Worm (Caenorhabditis elegans): ENCODE results near the gene K06H6.4.

The K06H6.4 gene

DNA sequence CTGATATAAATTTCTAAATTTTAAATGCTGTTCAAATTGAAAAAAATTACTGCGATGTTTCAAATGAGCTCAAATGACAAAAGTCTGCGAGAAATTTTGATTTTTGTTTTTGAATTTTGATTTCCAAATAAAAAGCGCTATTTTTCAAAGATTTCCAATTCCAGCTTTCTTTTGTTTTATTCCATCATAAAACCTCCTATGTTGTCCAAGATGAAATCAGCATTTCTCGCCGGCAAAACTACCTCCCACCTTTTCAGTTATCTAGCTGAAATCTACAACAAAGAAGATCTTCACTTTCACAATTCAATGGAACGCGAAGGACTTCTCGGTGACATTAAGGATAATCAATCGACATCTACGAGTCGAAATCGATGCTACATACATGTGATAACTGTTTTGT is at the start of gene K06H6.4:
TSS of gene K06H6.4 (plus strand) at position 301 of the 400 bp plus-strand sequence.
- TF ChIP-seq Y22D7AL.16 (tag; optimal IDR thresholded peaks at IDR 0.05): no peak
- no peak for TF ChIP-seq nhr-232 (tag; optimal IDR thresholded peaks at IDR 0.05)
- TF ChIP-seq zip-5 (tag; optimal IDR thresholded peaks at IDR 0.05): no peak

ce11 chrV:532046-532445 is 47.0 kb upstream of the K06H6.4 start, which contains the start of gene nhr-58:
Gene nhr-58, plus strand, starts transcription at chrV:532259.
- TF ChIP-seq ceh-31 (tag; optimal IDR thresholded peaks at IDR 0.05) (peak; percentile 38), nfya-1 (tag; optimal IDR thresholded peaks at IDR 0.05) (peak; percentile 34), nhr-11 (tag; optimal IDR thresholded peaks at IDR 0.05) (no peak), elt-2 (tag; optimal IDR thresholded peaks at IDR 0.05) (peak; percentile 72), unc-55 (GFP tag; optimal IDR thresholded peaks at IDR 0.05) (peak; percentile 67), tbx-2 (tag; optimal IDR thresholded peaks at IDR 0.05) (peak; percentile 38), pax-1 (tag; optimal IDR thresholded peaks at IDR 0.05) (peak; percentile 21), hlh-13 (GFP tag; optimal IDR thresholded peaks at IDR 0.05) (no peak)

ce11 chrV:534176-534575 is 44.9 kb upstream of the K06H6.4 start, which contains the start of gene nhr-132:
Gene nhr-132, plus strand, starts transcription at chrV:534446.
- TF ChIP-seq elt-2 (tag; optimal IDR thresholded peaks at IDR 0.05) (peak; percentile 21), nfya-1 (tag; optimal IDR thresholded peaks at IDR 0.05) (peak; percentile 14), ceh-45 (GFP tag; IDR thresholded peaks at IDR 0.05) (no peak), pqm-1 (tag; optimal IDR thresholded peaks at IDR 0.05) (no peak), rnt-1 (tag; optimal IDR thresholded peaks at IDR 0.05) (no peak)

DNA sequence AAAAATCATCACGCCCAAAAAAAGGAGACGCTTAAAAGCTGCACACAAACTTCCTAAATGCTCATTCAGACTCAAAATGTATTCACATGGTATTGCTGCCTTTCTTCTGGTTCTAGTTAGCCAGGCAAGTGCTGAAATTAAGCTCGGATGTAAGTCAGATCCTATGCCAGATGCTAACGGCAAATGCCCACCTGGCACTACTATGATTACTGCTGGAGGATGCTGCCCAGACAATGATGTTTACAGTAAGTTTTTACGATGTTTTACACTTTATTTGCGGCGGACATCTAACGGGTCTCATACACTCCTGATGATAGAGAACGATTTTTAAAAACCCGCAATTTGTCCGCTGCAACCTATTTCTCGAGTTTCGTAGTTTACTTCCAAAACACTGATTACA is 42.5 kb upstream of the K06H6.4 start, which contains the start of gene C14C6.5:
TSS of gene C14C6.5 (plus strand) at position 58 of the 400 bp plus-strand sequence.
- TF ChIP-seq lim-6 (tag; optimal IDR thresholded peaks at IDR 0.05) (no peak), ceh-19 (GFP tag; optimal IDR thresholded peaks at IDR 0.05) (no peak), C08G9.2 (tag; optimal IDR thresholded peaks at IDR 0.05) (no peak), ceh-31 (tag; optimal IDR thresholded peaks at IDR 0.05) (no peak), pag-3 (tag; optimal IDR thresholded peaks at IDR 0.05; ENCODE audit: borderline replicate concordance) (no peak), Y22D7AL.16 (tag; optimal IDR thresholded peaks at IDR 0.05) (no peak), hlh-30 (tag; optimal IDR thresholded peaks at IDR 0.05; ENCODE audit: insufficient read depth) (no peak), tbx-7 (tag; optimal IDR thresholded peaks at IDR 0.05) (no peak), zip-5 (tag; optimal IDR thresholded peaks at IDR 0.05) (no peak), fkh-6 (tag; optimal IDR thresholded peaks at IDR 0.05) (no peak), T23F11.4 (GFP tag; optimal IDR thresholded peaks at IDR 0.05) (no peak), ceh-48 (tag; optimal IDR thresholded peaks at IDR 0.05) (no peak), ceh-30 (tag; optimal IDR thresholded peaks at IDR 0.05) (no peak), hlh-15 (tag; optimal IDR thresholded peaks at IDR 0.05) (no peak), ama-1 (optimal IDR thresholded peaks at IDR 0.05) (no peak), elt-4 (tag; optimal IDR thresholded peaks at IDR 0.05) (no peak), ref-2 (tag; optimal IDR thresholded peaks at IDR 0.05) (no peak)

ce11 chrV:539040-539510 is 40.0 kb upstream of the K06H6.4 start, which contains the start of gene nhr-155:
Gene nhr-155, plus strand, starts transcription at chrV:539460.
- TF ChIP-seq madf-2 (tag; optimal IDR thresholded peaks at IDR 0.05): no peak
- no peak for TF ChIP-seq ttx-3 (tag; optimal IDR thresholded peaks at IDR 0.05)
- no peak for TF ChIP-seq ceh-34 (tag; optimal IDR thresholded peaks at IDR 0.05)
- no peak for TF ChIP-seq ceh-18 (tag; optimal IDR thresholded peaks at IDR 0.05)
- no peak for TF ChIP-seq ceh-30 (tag; optimal IDR thresholded peaks at IDR 0.05)
- no peak for TF ChIP-seq ets-4 (tag; optimal IDR thresholded peaks at IDR 0.05)
- no peak for TF ChIP-seq nhr-11 (tag; optimal IDR thresholded peaks at IDR 0.05)

DNA sequence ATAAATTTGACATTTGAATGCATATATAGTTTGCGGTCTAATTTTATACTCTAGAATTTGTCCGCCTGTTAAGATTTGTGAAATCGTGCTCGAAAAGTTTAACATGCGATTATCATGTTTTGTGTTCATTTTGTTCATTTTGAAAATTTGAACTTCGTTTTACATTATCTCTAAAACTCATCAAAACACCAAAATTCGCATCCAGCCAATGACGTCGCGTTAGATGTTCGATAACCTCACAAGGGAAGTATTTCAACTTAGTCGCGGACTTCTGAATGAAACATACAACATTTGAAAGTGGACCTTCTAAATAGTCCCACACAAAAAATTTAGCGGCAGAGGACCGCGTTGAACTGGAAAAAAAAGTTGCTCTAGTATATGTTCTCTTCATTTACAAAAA is 37.6 kb upstream of the K06H6.4 start:
- TF ChIP-seq gmeb-2 (tag; optimal IDR thresholded peaks at IDR 0.05) (no peak), T23F11.4 (GFP tag; optimal IDR thresholded peaks at IDR 0.05) (no peak), tbx-2 (tag; optimal IDR thresholded peaks at IDR 0.05) (no peak), fkh-6 (tag; optimal IDR thresholded peaks at IDR 0.05) (no peak), ceh-22 (tag; optimal IDR thresholded peaks at IDR 0.05) (no peak), mec-3 (tag; optimal IDR thresholded peaks at IDR 0.05; ENCODE audit: borderline replicate concordance) (no peak)

Measured in whole organism, late embryonic.